Worm (Caenorhabditis elegans) whole organism, L4 larva: ENCODE measurements around the gene srlf-32.

ENCODE experiments used
- F10B5.3 ChIP-seq: sonication (generic microtip); optimal IDR thresholded peaks from 2 replicates; lab custom pipeline; 2016; ENCODE audit warnings: mild to moderate bottlenecking, missing genetic modification characterization, missing compliant biosample characterization
- F26F4.8 ChIP-seq: fragments of 200-800 bp; sonication (Bioruptor generic); conservative IDR thresholded peaks from 2 replicates; pipeline ENCODE4 v1.3.6; 2022; ENCODE audit warnings: missing genetic modification characterization, missing compliant biosample characterization
- Y48G9A.11 ChIP-seq: fragments of 200-800 bp; sonication (Bioruptor generic); IDR thresholded peaks from 2 replicates; pipeline ENCODE4 v1.3.6; 2022; ENCODE audit warnings: missing genetic modification reagents, missing genetic modification characterization, missing compliant biosample characterization
- Y5F2A.4 ChIP-seq: fragments of 200-800 bp; sonication (Bioruptor generic); optimal IDR thresholded peaks from 2 replicates; lab custom pipeline; 2018; ENCODE audit warnings: mild to moderate bottlenecking, missing genetic modification characterization, missing compliant biosample characterization
- ZK546.5 ChIP-seq, 2 experiments: sonication (generic microtip); optimal IDR thresholded peaks; 2 replicates each; lab custom pipeline; 2017; ENCODE audit warnings: missing biosample characterization in 2 of 2, missing genetic modification characterization in 2 of 2
- aha-1 ChIP-seq: fragments of 150-350 bp; peaks from one replicate; lab custom pipeline; 2014; ENCODE audit warnings: missing biosample characterization, missing genetic modification characterization
- ama-1 ChIP-seq: fragments of 150-350 bp; optimal IDR thresholded peaks from 2 replicates; lab custom pipeline; 2014; ENCODE audit warnings: inconsistent platforms, mixed read lengths
- arid-1 ChIP-seq: fragments of 200-800 bp; sonication (Bioruptor generic); conservative IDR thresholded peaks from 2 replicates; pipeline ENCODE4 v1.3.6; 2022; ENCODE audit warnings: missing genetic modification reagents, missing genetic modification characterization, missing compliant biosample characterization
- ceh-20 ChIP-seq: fragments of 200-800 bp; sonication (Bioruptor generic); IDR thresholded peaks from 2 replicates; pipeline ENCODE4 v1.3.6; 2022; ENCODE audit warnings: missing genetic modification reagents, missing genetic modification characterization, missing compliant biosample characterization
- ceh-28 ChIP-seq: fragments of 150-350 bp; optimal IDR thresholded peaks from 2 replicates; lab custom pipeline; 2014; ENCODE audit warnings: missing biosample characterization, missing genetic modification reagents, missing genetic modification characterization
- ceh-32 ChIP-seq: sonication (generic microtip); optimal IDR thresholded peaks from 2 replicates; lab custom pipeline; 2016; ENCODE audit warnings: mild to moderate bottlenecking, missing genetic modification characterization, missing compliant biosample characterization; ENCODE audit not compliant: poor library complexity
- ceh-44 ChIP-seq: fragments of 200-800 bp; sonication (Bioruptor generic); IDR thresholded peaks from 2 replicates; pipeline ENCODE4 v1.3.6; 2022; ENCODE audit warnings: missing genetic modification reagents, missing genetic modification characterization, missing compliant biosample characterization
- ceh-62 ChIP-seq: sonication (generic microtip); optimal IDR thresholded peaks from 2 replicates; lab custom pipeline; 2017; ENCODE audit warnings: missing biosample characterization, missing genetic modification characterization
- ces-1 ChIP-seq: fragments of 150-350 bp; sonication (generic microtip); optimal IDR thresholded peaks from 4 replicates; lab custom pipeline; 2014; ENCODE audit warnings: missing biosample characterization, missing genetic modification reagents, missing genetic modification characterization
- ctbp-1 ChIP-seq: fragments of 200-800 bp; sonication (Bioruptor generic); IDR thresholded peaks from 2 replicates; pipeline ENCODE4 v1.3.6; 2022; ENCODE audit warnings: missing genetic modification reagents, missing genetic modification characterization, missing compliant biosample characterization
- daf-16 ChIP-seq, 3 experiments: sonication (generic microtip); optimal IDR thresholded peaks; 2 replicates each; lab custom pipeline; 2016 to 2017; ENCODE audit warnings: missing genetic modification characterization in 3 of 3, missing genetic modification reagents in 3 of 3, mild to moderate bottlenecking in 2 of 3, missing compliant biosample characterization in 2 of 3, missing biosample characterization in 1 of 3, moderate library complexity in 1 of 3
- dmd-8 ChIP-seq: fragments of 200-800 bp; sonication (Bioruptor generic); IDR thresholded peaks from 2 replicates; pipeline ENCODE4 v1.3.6; 2022; ENCODE audit warnings: missing genetic modification characterization, missing compliant biosample characterization
- dmd-9 ChIP-seq: fragments of 200-800 bp; sonication (Bioruptor generic); IDR thresholded peaks from 2 replicates; pipeline ENCODE4 v1.3.6; 2022; ENCODE audit warnings: missing genetic modification reagents, missing genetic modification characterization, missing compliant biosample characterization
- duxl-1 ChIP-seq: sonication (generic microtip); optimal IDR thresholded peaks from 2 replicates; lab custom pipeline; 2016; ENCODE audit warnings: mild to moderate bottlenecking, missing genetic modification characterization, moderate library complexity, missing compliant biosample characterization; ENCODE audit not compliant: poor library complexity
- dve-1 ChIP-seq: sonication (generic microtip); optimal IDR thresholded peaks from 2 replicates; lab custom pipeline; 2017; ENCODE audit warnings: antibody characterized with exemption, mild to moderate bottlenecking, missing genetic modification characterization, missing compliant biosample characterization; ENCODE audit not compliant: insufficient read depth
- egl-43 ChIP-seq: fragments of 200-800 bp; sonication (Bioruptor generic); IDR thresholded peaks from 2 replicates; pipeline ENCODE4 v1.3.6; 2022; ENCODE audit warnings: missing genetic modification reagents, missing genetic modification characterization, missing compliant biosample characterization
- hif-1 ChIP-seq, 2 experiments: sonication (generic microtip); optimal IDR thresholded peaks; 2 replicates each; lab custom pipeline; 2016 to 2017; ENCODE audit warnings: missing compliant biosample characterization in 2 of 2, missing genetic modification characterization in 2 of 2, missing genetic modification reagents in 2 of 2, missing genotype in 2 of 2, mild to moderate bottlenecking in 1 of 2
- hlh-30 ChIP-seq: sonication (generic microtip); optimal IDR thresholded peaks from 2 replicates; lab custom pipeline; 2017; ENCODE audit warnings: antibody characterized with exemption, mild to moderate bottlenecking, missing genetic modification characterization, missing compliant biosample characterization; ENCODE audit not compliant: insufficient read depth
- lin-38 ChIP-seq: fragments of 200-800 bp; sonication (Bioruptor generic); IDR thresholded peaks from 2 replicates; pipeline ENCODE4 v1.3.6; 2022; ENCODE audit warnings: missing genetic modification reagents, missing genetic modification characterization, missing compliant biosample characterization
- lir-3 ChIP-seq: sonication (generic microtip); optimal IDR thresholded peaks from 2 replicates; lab custom pipeline; 2016; ENCODE audit warnings: mild to moderate bottlenecking, missing genetic modification characterization, missing compliant biosample characterization
- madf-5 ChIP-seq, 2 experiments: fragments of 200-800 bp; sonication (Bioruptor generic); IDR thresholded peaks; 2 replicates each; pipeline ENCODE4 v1.3.6; 2022; ENCODE audit warnings: missing compliant biosample characterization in 2 of 2, missing genetic modification characterization in 2 of 2
- mep-1 ChIP-seq: fragments of 150-350 bp; sonication (generic microtip); optimal IDR thresholded peaks from 3 replicates; lab custom pipeline; 2014; ENCODE audit warnings: missing biosample characterization, missing genetic modification characterization
- mes-2 ChIP-seq: sonication (generic microtip); optimal IDR thresholded peaks from 2 replicates; lab custom pipeline; 2016; ENCODE audit warnings: missing genotype, mild to moderate bottlenecking, missing genetic modification characterization, missing compliant biosample characterization; ENCODE audit not compliant: poor library complexity, severe bottlenecking
- nhr-10 ChIP-seq: fragments of 150-350 bp; optimal IDR thresholded peaks from 2 replicates; lab custom pipeline; 2014; ENCODE audit warnings: missing biosample characterization, missing genetic modification characterization
- nhr-11 ChIP-seq: fragments of 150-350 bp; optimal IDR thresholded peaks from 2 replicates; lab custom pipeline; 2014; ENCODE audit warnings: missing biosample characterization, missing genetic modification characterization
- nhr-237 ChIP-seq: sonication (generic microtip); optimal IDR thresholded peaks from 2 replicates; lab custom pipeline; 2017; ENCODE audit warnings: missing biosample characterization, missing genetic modification characterization
- nhr-76 ChIP-seq: fragments of 150-350 bp; optimal IDR thresholded peaks from 2 replicates; lab custom pipeline; 2014; ENCODE audit warnings: missing biosample characterization, missing genetic modification characterization
- nhr-77 ChIP-seq: fragments of 150-350 bp; optimal IDR thresholded peaks from 2 replicates; lab custom pipeline; 2014; ENCODE audit warnings: missing biosample characterization, missing genetic modification characterization
- tag-97 ChIP-seq: fragments of 200-800 bp; sonication (Bioruptor generic); IDR thresholded peaks from 2 replicates; pipeline ENCODE4 v1.3.6; 2022; ENCODE audit warnings: missing genetic modification characterization, missing compliant biosample characterization
- tra-1 ChIP-seq: fragments of 200-800 bp; sonication (Bioruptor generic); IDR thresholded peaks from 2 replicates; pipeline ENCODE4 v1.3.6; 2022; ENCODE audit warnings: missing genetic modification reagents, missing genetic modification characterization, missing compliant biosample characterization
- unc-130 ChIP-seq: sonication (generic microtip); optimal IDR thresholded peaks from 2 replicates; lab custom pipeline; 2016; ENCODE audit warnings: missing genetic modification reagents, missing genetic modification characterization, missing compliant biosample characterization
- unc-62 ChIP-seq, 3 experiments: fragments of 150-350 bp in 1 of 3; sonication (generic microtip); optimal IDR thresholded peaks in 2 of 3; peaks in 1 of 3; 1 replicate in 1 of 3; 2 replicates in 2 of 3; lab custom pipeline; 2014 to 2017; ENCODE audit warnings: missing biosample characterization in 3 of 3, missing genetic modification characterization in 3 of 3, missing genetic modification reagents in 3 of 3, missing genotype in 1 of 3
- vab-7 ChIP-seq: fragments of 200-800 bp; sonication (Bioruptor generic); IDR thresholded peaks from 2 replicates; pipeline ENCODE4 v1.3.6; 2022; ENCODE audit warnings: missing genetic modification reagents, missing genetic modification characterization, missing compliant biosample characterization
- zfp-2 ChIP-seq: sonication (generic microtip); optimal IDR thresholded peaks from 2 replicates; lab custom pipeline; 2016; ENCODE audit warnings: mild to moderate bottlenecking, missing genetic modification characterization, missing compliant biosample characterization
- zfp-3 ChIP-seq: fragments of 200-800 bp; sonication (Bioruptor generic); conservative IDR thresholded peaks from 2 replicates; pipeline ENCODE4 v1.3.6; 2022; ENCODE audit warnings: missing genetic modification reagents, missing genetic modification characterization, missing compliant biosample characterization
- zip-2 ChIP-seq: fragments of 150-350 bp; optimal IDR thresholded peaks from 2 replicates; lab custom pipeline; 2014; ENCODE audit warnings: missing biosample characterization, missing genetic modification characterization

Gene srlf-32

ce11 chrIV:11913295-11913940 lies 12.4 kb upstream of the srlf-32 start (continued):
- TF ChIP-seq mep-1 = peak; percentile 42
- no peak for TF ChIP-seq egl-43 (GFP tag; lab: Robert Waterston, UW)
- peak; percentile 71 for TF ChIP-seq nhr-77
- TF ChIP-seq dve-1 (tag; lab: Kevin White, UChicago) = peak; percentile 38
- TF ChIP-seq arid-1 = 0 out of 2 replicates have a peak, but pooled peaks have one; percentile 25
- TF ChIP-seq ceh-32 (tag; lab: Kevin White, UChicago) = no peak
- no peak for TF ChIP-seq ceh-44 (GFP tag; lab: Robert Waterston, UW)
- no peak for TF ChIP-seq hif-1 (tag; optimal IDR thresholded peaks at IDR 0.05; lab: Kevin White, UChicago)
- TF ChIP-seq, all 104 proteins: peak for 23

ce11 chrIV:11914260-11914836 lies 11.5 kb upstream of the srlf-32 start:
- no peak for TF ChIP-seq vab-7 (GFP tag; lab: Robert Waterston, UW)
- no peak for TF ChIP-seq hif-1 (tag; optimal IDR thresholded peaks at IDR 0.05; lab: Kevin White, UChicago)
- no peak for TF ChIP-seq nhr-11 (tag; lab: Kevin White, UChicago)
- TF ChIP-seq nhr-237 (tag; lab: Kevin White, UChicago) = no peak
- TF ChIP-seq ama-1 (lab: Kevin White, UChicago) = no peak
- TF ChIP-seq zfp-3 = peak; percentile 85
- TF ChIP-seq tra-1 (GFP tag; lab: Robert Waterston, UW) = 0 out of 2 replicates have a peak, but pooled peaks have one; percentile 38
- peak; percentile 76 for TF ChIP-seq aha-1 (tag; lab: Kevin White, UChicago)
- TF ChIP-seq ZK546.5 (tag; optimal IDR thresholded peaks at IDR 0.05; lab: Kevin White, UChicago) = no peak
- TF ChIP-seq mes-2 (tag; lab: Kevin White, UChicago) = peak; percentile 9

ce11 chrIV:11914837-11915737 lies 10.7 kb upstream of the srlf-32 start, which contains the start of gene fat-6:
Gene fat-6, minus strand, starts transcription at chrIV:11915687.
- TF ChIP-seq nhr-11 (tag; lab: Kevin White, UChicago) (no peak), dmd-8 (GFP tag; lab: Robert Waterston, UW) (no peak), zfp-2 (tag; lab: Kevin White, UChicago) (no peak), tag-97 (no peak), unc-130 (GFP tag; lab: Kevin White, UChicago) (no peak), F10B5.3 (tag; lab: Kevin White, UChicago) (no peak), zip-2 (no peak), ceh-32 (tag; lab: Kevin White, UChicago) (no peak), hif-1 (tag; optimal IDR thresholded peaks at IDR 0.05; lab: Kevin White, UChicago) (no peak), unc-62 (GFP tag; optimal IDR thresholded peaks at IDR 0.05 in 1 of 2; lab: Kevin White, UChicago) (peak in 1 of 2 experiments; percentile 62), unc-62 (tag; optimal IDR thresholded peaks at IDR 0.05; lab: Kevin White, UChicago) (no peak), ces-1 (no peak), lin-38 (GFP tag; lab: Robert Waterston, UW) (peak; percentile 35), ceh-20 (GFP tag; lab: Robert Waterston, UW) (no peak), duxl-1 (tag; lab: Kevin White, UChicago) (no peak), hlh-30 (tag; lab: Kevin White, UChicago) (no peak), ctbp-1 (GFP tag; lab: Robert Waterston, UW) (no peak), ama-1 (lab: Kevin White, UChicago) (no peak), dmd-9 (GFP tag; lab: Robert Waterston, UW) (no peak), nhr-76 (no peak), nhr-10 (tag; lab: Kevin White, UChicago) (peak; percentile 52), daf-16 (GFP tag; optimal IDR thresholded peaks at IDR 0.05; lab: Kevin White, UChicago) (no peak), daf-16 (tag; optimal IDR thresholded peaks at IDR 0.05; lab: Kevin White, UChicago) (peak; percentile 58), ZK546.5 (tag; optimal IDR thresholded peaks at IDR 0.05; lab: Kevin White, UChicago) (no peak), F26F4.8 (GFP tag; lab: Robert Waterston, UW) (no peak), lir-3 (tag; lab: Kevin White, UChicago) (no peak), ceh-62 (tag; lab: Kevin White, UChicago) (no peak), mep-1 (peak; percentile 44), ceh-28 (no peak), madf-5 (GFP tag; IDR thresholded peaks at IDR 0.05; lab: Robert Waterston, UW) (0 out of 4 replicates have a peak, but pooled peaks of 1 of the 2 experiments have one; percentile 51), zfp-3 (peak; percentile 64), Y48G9A.11 (GFP tag; lab: Robert Waterston, UW) (no peak), Y5F2A.4 (GFP tag; lab: Kevin White, UChicago) (no peak)
